Worm (Caenorhabditis elegans): ENCODE measurements around the gene ora-1.

The ora-1 gene

DNA sequence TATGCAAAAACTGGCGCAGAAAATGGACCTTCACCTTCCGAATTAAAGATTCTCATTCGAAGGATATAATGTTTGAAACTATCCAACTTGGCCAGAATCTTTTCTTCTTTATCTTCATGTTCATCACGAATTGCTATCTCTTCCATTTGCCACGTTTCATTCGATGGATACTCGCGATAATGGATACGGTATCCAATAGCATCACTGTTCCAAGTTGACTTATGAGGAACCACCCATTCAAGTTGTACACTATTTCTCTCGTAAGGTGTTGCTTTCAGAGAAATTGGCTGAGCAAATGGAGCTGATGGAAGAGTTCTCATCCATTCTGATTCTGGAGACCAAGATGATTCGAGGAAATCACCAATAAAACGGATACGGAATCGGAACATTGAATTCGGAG lies 17.0 kb downstream of the ora-1 start:
- TF ChIP-seq dox-1 (GFP tag; IDR thresholded peaks at IDR 0.05) (no peak), ceh-58 (GFP tag; IDR thresholded peaks at IDR 0.05) (no peak), B0019.2 (GFP tag; conservative IDR thresholded peaks at IDR 0.05) (no peak), nhr-179 (tag; optimal IDR thresholded peaks at IDR 0.05) (no peak), him-1 (tag; optimal IDR thresholded peaks at IDR 0.05) (no peak), gei-17 (GFP tag; optimal IDR thresholded peaks at IDR 0.05) (no peak), lag-1 (GFP tag; IDR thresholded peaks at IDR 0.05) (no peak), D2030.7 (GFP tag; IDR thresholded peaks at IDR 0.05) (no peak)

- TF ChIP-seq bed-1 (GFP tag; IDR thresholded peaks at IDR 0.05) (no peak), hmg-20 (GFP tag; IDR thresholded peaks at IDR 0.05) (no peak), rcor-1 (GFP tag; IDR thresholded peaks at IDR 0.05) (no peak), ztf-26 (tag; optimal IDR thresholded peaks at IDR 0.05) (no peak), nhr-120 (GFP tag; IDR thresholded peaks at IDR 0.05) (no peak), let-607 (tag; optimal IDR thresholded peaks at IDR 0.05) (no peak), egl-44 (GFP tag; IDR thresholded peaks at IDR 0.05) (no peak)
Measured at ce11 chrIV:8000763-8001162, 23.1 kb downstream of the ora-1 start.

DNA sequence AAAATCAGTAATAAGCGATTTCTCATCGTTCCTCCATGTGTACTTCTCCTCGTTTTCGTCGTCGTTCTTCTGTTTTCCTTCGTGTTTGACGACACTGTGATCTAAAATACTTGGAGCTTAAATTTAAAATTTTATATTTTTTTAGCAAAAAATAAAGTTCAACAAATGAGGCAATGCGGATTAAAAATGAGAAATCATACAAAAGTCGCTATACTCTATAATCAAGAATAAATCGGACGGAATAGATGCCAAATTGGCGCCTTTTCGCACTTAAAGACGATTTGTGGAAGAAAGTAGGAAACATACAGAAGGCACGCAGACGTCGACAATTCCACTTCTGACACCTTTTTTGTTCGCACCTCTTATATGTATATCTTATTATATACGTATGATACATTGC lies 26.3 kb downstream of the ora-1 start, which contains the start of gene rig-4:
Gene rig-4, minus strand, starts transcription at position 101 of the 400 bp plus-strand sequence.
- TF ChIP-seq efl-1 (GFP tag; optimal IDR thresholded peaks at IDR 0.05) (no peak), ztf-18 (tag; optimal IDR thresholded peaks at IDR 0.05) (no peak), mxl-1 (tag; optimal IDR thresholded peaks at IDR 0.05) (no peak), ztf-6 (GFP tag; IDR thresholded peaks at IDR 0.05) (no peak), ztf-3 (GFP tag; optimal IDR thresholded peaks at IDR 0.05) (no peak), sptf-2 (GFP tag; optimal IDR thresholded peaks at IDR 0.05) (no peak), D2030.7 (GFP tag; IDR thresholded peaks at IDR 0.05) (no peak)

DNA sequence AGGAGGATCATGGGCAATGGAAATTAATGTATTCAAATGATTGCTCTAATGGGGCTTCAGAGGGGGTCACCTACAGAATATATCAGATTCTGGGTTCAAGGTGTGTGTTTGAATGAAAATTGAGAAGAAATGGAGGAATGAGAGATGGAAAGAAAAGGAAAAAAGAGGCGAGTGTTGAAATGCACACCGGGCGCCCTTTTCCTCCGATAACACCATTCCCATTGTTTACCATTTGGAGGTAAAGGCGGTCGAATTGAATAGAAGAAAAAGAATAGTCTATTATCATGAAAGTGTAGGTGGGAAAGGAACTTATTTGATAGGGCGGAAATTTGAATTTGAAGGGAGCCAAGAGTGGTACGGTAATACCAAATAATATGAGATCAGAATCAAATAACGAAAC lies 27.7 kb downstream of the ora-1 start:
- TF ChIP-seq nhr-80 (tag; optimal IDR thresholded peaks at IDR 0.05) (peak; percentile 64), madf-10 (tag; optimal IDR thresholded peaks at IDR 0.05) (no peak), somi-1 (GFP tag; optimal IDR thresholded peaks at IDR 0.05) (no peak), T26A5.8 (tag; optimal IDR thresholded peaks at IDR 0.05) (no peak)

DNA sequence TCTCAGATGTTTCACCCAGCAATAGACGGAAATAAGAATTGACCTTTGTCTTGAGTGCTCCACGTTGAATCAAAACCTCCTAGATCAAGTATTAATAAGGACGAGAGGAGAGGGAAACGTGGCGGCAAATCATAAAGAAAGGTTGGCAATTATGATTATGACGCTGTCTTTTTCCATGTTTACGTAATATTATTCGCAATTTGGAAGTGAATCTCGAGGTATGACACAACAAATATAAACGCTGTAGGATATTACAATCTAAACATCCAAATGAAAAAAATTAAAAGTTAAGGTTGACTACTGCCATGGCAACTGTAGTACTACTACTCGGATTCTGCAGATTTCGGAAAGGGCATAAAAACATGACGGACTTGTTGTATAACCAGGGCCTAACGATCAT lies 28.5 kb downstream of the ora-1 start:
- TF ChIP-seq let-607 (tag; optimal IDR thresholded peaks at IDR 0.05): no peak
- TF ChIP-seq Y95B8A.8 (GFP tag; IDR thresholded peaks at IDR 0.05): no peak
- TF ChIP-seq rpc-1 (optimal IDR thresholded peaks at IDR 0.05): no peak
- no peak for TF ChIP-seq rpc-1 (tag; optimal IDR thresholded peaks at IDR 0.05)
- TF ChIP-seq ZK185.1 (tag; optimal IDR thresholded peaks at IDR 0.05; ENCODE audit: poor library complexity, severe bottlenecking): no peak
- TF ChIP-seq ztf-26 (tag; optimal IDR thresholded peaks at IDR 0.05): no peak
- TF ChIP-seq ceh-27 (GFP tag; optimal IDR thresholded peaks at IDR 0.05): no peak
- no peak for TF ChIP-seq fkh-3 (tag; optimal IDR thresholded peaks at IDR 0.05)
- TF ChIP-seq D2030.7 (GFP tag; IDR thresholded peaks at IDR 0.05): no peak
- no peak for TF ChIP-seq ceh-79 (tag; optimal IDR thresholded peaks at IDR 0.05)

ce11 chrIV:8007549-8007948 lies 29.9 kb downstream of the ora-1 start:
- TF ChIP-seq lir-1 (GFP tag; conservative IDR thresholded peaks at IDR 0.05) (no peak), atf-7 (tag; optimal IDR thresholded peaks at IDR 0.05) (no peak), ZK185.1 (tag; optimal IDR thresholded peaks at IDR 0.05; ENCODE audit: poor library complexity, severe bottlenecking) (no peak), madf-10 (tag; optimal IDR thresholded peaks at IDR 0.05) (no peak), F10E7.11 (tag; optimal IDR thresholded peaks at IDR 0.05) (no peak), lsl-1 (GFP tag; optimal IDR thresholded peaks at IDR 0.05) (no peak), somi-1 (GFP tag; optimal IDR thresholded peaks at IDR 0.05) (no peak), T26A5.8 (tag; optimal IDR thresholded peaks at IDR 0.05) (no peak), K11D2.4 (GFP tag; IDR thresholded peaks at IDR 0.05) (no peak), cebp-1 (GFP tag; IDR thresholded peaks at IDR 0.05) (no peak), cebp-1 (tag; optimal IDR thresholded peaks at IDR 0.05) (no peak), hlh-12 (tag; optimal IDR thresholded peaks at IDR 0.05) (no peak), sdz-38 (tag; optimal IDR thresholded peaks at IDR 0.05) (no peak), gei-17 (GFP tag; optimal IDR thresholded peaks at IDR 0.05) (no peak), Y53G8AR.9 (GFP tag; conservative IDR thresholded peaks at IDR 0.05) (no peak), nhr-80 (tag; optimal IDR thresholded peaks at IDR 0.05) (no peak), bed-1 (GFP tag; IDR thresholded peaks at IDR 0.05) (no peak)
